Fruit fly (Drosophila melanogaster) whole organism, prepupa: ENCODE results near the gene alpha-Est9.

Experiments
- CG1621 ChIP-seq: fragments of 200-800 bp; sonication (Bioruptor generic); optimal IDR thresholded peaks from 3 replicates; lab custom pipeline; 2018; ENCODE audit warnings: missing biosample characterization, mild to moderate bottlenecking, missing genetic modification characterization
- CG4318 ChIP-seq: fragments of 200-800 bp; sonication (Bioruptor generic); optimal IDR thresholded peaks from 3 replicates; lab custom pipeline; 2017; ENCODE audit warnings: missing biosample characterization, mild to moderate bottlenecking, missing genetic modification characterization
- CG6276 ChIP-seq: fragments of 200-800 bp; sonication (Bioruptor generic); optimal IDR thresholded peaks from 2 replicates; lab custom pipeline; 2017; ENCODE audit warnings: missing biosample characterization, mild to moderate bottlenecking, missing genetic modification characterization
- CG6792 ChIP-seq: fragments of 200-800 bp; sonication (Bioruptor generic); optimal IDR thresholded peaks from 3 replicates; lab custom pipeline; 2016; ENCODE audit warnings: missing biosample characterization, missing genetic modification characterization
- CG6808 ChIP-seq: fragments of 200-800 bp; sonication (Bioruptor generic); optimal IDR thresholded peaks from 3 replicates; lab custom pipeline; 2017; ENCODE audit warnings: missing biosample characterization, missing genetic modification characterization, mild to moderate bottlenecking, moderate library complexity, missing genetic modification reagents
- CG8119 ChIP-seq: fragments of 200-800 bp; sonication (Bioruptor generic); IDR thresholded peaks from 3 replicates; pipeline ENCODE4 v1.3.6; 2022; ENCODE audit warnings: missing biosample characterization, missing genetic modification characterization
- CG8632 ChIP-seq: fragments of 200-800 bp; sonication (Bioruptor generic); optimal IDR thresholded peaks from 3 replicates; lab custom pipeline; 2016; ENCODE audit warnings: missing biosample characterization, missing genetic modification characterization
- Ets96B ChIP-seq: fragments of 200-800 bp; optimal IDR thresholded peaks from 2 replicates; lab custom pipeline; 2019; ENCODE audit warnings: missing biosample characterization, mild to moderate bottlenecking, missing genetic modification characterization, moderate library complexity
- Hr39 ChIP-seq: fragments of 200-800 bp; sonication (Bioruptor generic); optimal IDR thresholded peaks from 2 replicates; lab custom pipeline; 2016; ENCODE audit warnings: missing biosample characterization, missing genetic modification characterization
- OdsH ChIP-seq: fragments of 200-800 bp; sonication (Bioruptor generic); optimal IDR thresholded peaks from 3 replicates; lab custom pipeline; 2016; ENCODE audit warnings: missing biosample characterization, missing genetic modification characterization
- Sox102F ChIP-seq: fragments of 200-800 bp; sonication (Bioruptor generic); optimal IDR thresholded peaks from 2 replicates; lab custom pipeline; 2016; ENCODE audit warnings: missing biosample characterization, mild to moderate bottlenecking, missing genetic modification characterization
- fd85E ChIP-seq: fragments of 200-800 bp; sonication (Bioruptor generic); optimal IDR thresholded peaks from 3 replicates; lab custom pipeline; 2016; ENCODE audit warnings: missing biosample characterization, missing genetic modification characterization
- lz ChIP-seq: fragments of 200-800 bp; sonication (Bioruptor generic); optimal IDR thresholded peaks from 3 replicates; lab custom pipeline; 2016; ENCODE audit warnings: missing biosample characterization, missing genetic modification characterization

- TF ChIP-seq CG8119 (GFP tag; lab: Robert Waterston, UW) (no peak), lz (no peak), CG1621 (tag; lab: Kevin White, UChicago) (no peak), Hr39 (no peak), fd85E (GFP tag; lab: Kevin White, UChicago) (no peak), CG8632 (GFP tag; lab: Kevin White, UChicago) (no peak), CG4318 (no peak), OdsH (no peak), Sox102F (GFP tag; lab: Kevin White, UChicago) (no peak), Ets96B (tag; lab: Kevin White, UChicago) (no peak), CG6792 (GFP tag; lab: Kevin White, UChicago) (no peak), CG6276 (no peak), CG6808 (GFP tag; lab: Kevin White, UChicago) (no peak)
These were observed 14.5 kb upstream of the alpha-Est9 start, which contains the start of gene Ubc84D for dm6 chr3R:7519356-7519755.
